Worm (Caenorhabditis elegans) whole organism, midembryonic: ENCODE measurements around the gene col-149.

Source experiments
- cog-1 ChIP-seq: sonication (generic microtip); optimal IDR thresholded peaks from 2 replicates; lab custom pipeline; 2016; ENCODE audit warnings: missing genetic modification characterization, missing compliant biosample characterization
- klf-2 ChIP-seq: fragments of 200-800 bp; sonication (Bioruptor generic); conservative IDR thresholded peaks from 2 replicates; pipeline ENCODE4 v1.3.6; 2022; ENCODE audit warnings: missing genetic modification reagents, missing genetic modification characterization, missing compliant biosample characterization
- med-1 ChIP-seq: sonication (generic microtip); optimal IDR thresholded peaks from 2 replicates; lab custom pipeline; 2017; ENCODE audit warnings: missing genetic modification characterization, mild to moderate bottlenecking, missing compliant biosample characterization, antibody characterized with exemption, missing genetic modification reagents; ENCODE audit not compliant: insufficient read depth
- tab-1 ChIP-seq: fragments of 200-800 bp; sonication (Bioruptor generic); IDR thresholded peaks from 2 replicates; pipeline ENCODE4 v1.3.6; 2022; ENCODE audit warnings: missing genetic modification characterization, missing compliant biosample characterization

DNA sequence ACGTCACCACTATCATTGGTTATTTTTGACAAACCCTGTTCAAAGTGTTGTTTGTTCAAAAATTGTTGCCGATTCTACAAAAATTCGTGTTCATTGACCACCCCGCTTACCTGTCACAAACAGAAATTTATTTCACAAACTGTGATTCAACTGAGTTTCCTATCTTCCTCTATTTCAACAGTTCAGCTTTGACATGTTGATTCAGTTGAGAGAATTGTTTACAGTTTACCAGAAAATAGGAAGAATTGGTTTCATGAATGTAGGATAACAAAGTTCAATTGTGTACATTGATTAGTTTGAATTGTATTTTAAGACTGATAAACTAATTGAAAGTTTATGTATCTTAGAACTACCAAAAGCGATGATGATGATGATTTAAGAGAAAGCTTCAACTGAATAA, 47.1 kb downstream of the col-149 start:
- no peak for TF ChIP-seq med-1 (GFP tag; lab: Kevin White, UChicago)
- TF ChIP-seq tab-1 = no peak
- no peak for TF ChIP-seq klf-2 (GFP tag; lab: Robert Waterston, UW)
- TF ChIP-seq cog-1 = no peak
